Fruit fly (Drosophila melanogaster): Measurements from ENCODE around the gene CG34426.

Gene CG34426

DNA sequence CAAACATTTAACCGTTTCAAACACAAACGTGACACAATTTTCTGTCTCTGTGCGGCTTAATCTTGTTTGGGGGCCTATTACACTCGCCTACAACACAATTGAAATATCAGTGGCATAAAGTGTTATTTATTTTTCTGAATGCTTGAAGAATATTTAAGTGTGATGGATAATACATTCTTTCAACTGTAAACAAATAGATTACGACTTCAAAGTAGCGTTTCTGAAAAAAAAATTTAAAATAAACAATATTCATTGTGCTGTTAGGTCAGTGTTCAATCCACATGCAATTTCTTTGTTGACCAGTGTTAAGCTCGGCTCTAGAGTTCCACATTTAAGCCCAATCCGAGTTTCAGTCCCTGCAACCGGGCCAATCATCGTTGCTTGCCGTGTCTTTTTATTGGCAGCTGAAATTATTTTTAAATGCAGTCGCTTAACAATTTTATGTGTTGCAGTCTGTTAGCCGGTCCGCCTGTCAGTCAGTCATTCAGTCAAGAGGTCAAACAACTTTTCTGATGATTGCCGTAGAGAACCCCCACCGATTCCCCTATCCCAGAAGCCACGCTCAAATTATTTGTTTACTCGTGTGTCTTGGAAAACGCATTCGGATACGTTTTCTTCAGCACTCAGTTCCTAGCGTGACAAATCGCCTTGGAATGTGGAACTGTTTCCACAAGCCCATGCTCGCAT, 29.1 kb upstream of the CG34426 start (continued):
- TF ChIP-seq CG4854 (GFP tag; optimal IDR thresholded peaks at IDR 0.05) (peak; percentile 38), CG3995 (GFP tag; optimal IDR thresholded peaks at IDR 0.05) (no peak), CG30020 (tag; optimal IDR thresholded peaks at IDR 0.05) (no peak), trem (tag; optimal IDR thresholded peaks at IDR 0.05) (peak; percentile 51), Hmr (GFP tag; optimal IDR thresholded peaks at IDR 0.05) (peak; percentile 26), CG8290 (GFP tag; optimal IDR thresholded peaks at IDR 0.05) (peak; percentile 3), CG8290 (tag; optimal IDR thresholded peaks at IDR 0.05) (peak in 1 of 2 experiments; percentile 29), so (GFP tag; IDR thresholded peaks at IDR 0.05) (peak; percentile 82; the same call in 2 of the 3 replicates), mirr (GFP tag; optimal IDR thresholded peaks at IDR 0.05) (no peak), CG14441 (GFP tag; IDR thresholded peaks at IDR 0.05) (peak; percentile 69), Taf1 (GFP tag; IDR thresholded peaks at IDR 0.05) (no peak), Ets97D (GFP tag; optimal IDR thresholded peaks at IDR 0.05) (no peak), lilli (GFP tag; optimal IDR thresholded peaks at IDR 0.05) (peak; percentile 46), ind (GFP tag; optimal IDR thresholded peaks at IDR 0.05) (peak; percentile 55), Sry-β (GFP tag; optimal IDR thresholded peaks at IDR 0.05) (no peak), CG34376 (GFP tag; optimal IDR thresholded peaks at IDR 0.05) (no peak), ase (GFP tag; IDR thresholded peaks at IDR 0.05) (peak; percentile 31; the same call in 2 of the 3 replicates), Nf-YA (GFP tag; IDR thresholded peaks at IDR 0.05) (0 out of 2 replicates have a peak, but pooled peaks have one; percentile 42), zfh1 (GFP tag; IDR thresholded peaks at IDR 0.05) (peak; percentile 54; the same call in 1 of the 3 replicates), CG3838 (GFP tag; optimal IDR thresholded peaks at IDR 0.05) (no peak), zfh2 (GFP tag; optimal IDR thresholded peaks at IDR 0.05) (no peak), CG6689 (GFP tag; IDR thresholded peaks at IDR 0.05) (peak; percentile 78), corto (GFP tag; optimal IDR thresholded peaks at IDR 0.05) (no peak), CG1792 (GFP tag; optimal IDR thresholded peaks at IDR 0.05) (no peak), Spps (tag; optimal IDR thresholded peaks at IDR 0.05) (peak; percentile 80), Rfx (GFP tag; IDR thresholded peaks at IDR 0.05) (0 out of 2 replicates have a peak, but pooled peaks have one; percentile 31), fd64A (GFP tag; optimal IDR thresholded peaks at IDR 0.05) (no peak), Hsf (GFP tag; optimal IDR thresholded peaks at IDR 0.05) (peak; percentile 69), CG1233 (GFP tag; optimal IDR thresholded peaks at IDR 0.05) (peak; percentile 72), dimm (GFP tag; IDR thresholded peaks at IDR 0.05) (0 out of 2 replicates have a peak, but pooled peaks have one; percentile 41), CG5245 (GFP tag; optimal IDR thresholded peaks at IDR 0.05) (peak; percentile 41), btn (GFP tag; optimal IDR thresholded peaks at IDR 0.05) (peak; percentile 41), CG8388 (GFP tag; optimal IDR thresholded peaks at IDR 0.05) (peak; percentile 82), twi (tag; optimal IDR thresholded peaks at IDR 0.05) (peak; percentile 61), slp2 (GFP tag; optimal IDR thresholded peaks at IDR 0.05) (peak; percentile 59), pb (GFP tag; optimal IDR thresholded peaks at IDR 0.05) (no peak), HHEX (GFP tag; optimal IDR thresholded peaks at IDR 0.05) (peak; percentile 8), CG6765 (GFP tag; optimal IDR thresholded peaks at IDR 0.05) (no peak), da (GFP tag; optimal IDR thresholded peaks at IDR 0.05) (no peak), Asciz (GFP tag; optimal IDR thresholded peaks at IDR 0.05) (peak; percentile 77), Dip2 (GFP tag; IDR thresholded peaks at IDR 0.05) (no peak), CG6175 (GFP tag; IDR thresholded peaks at IDR 0.05) (no peak), HmgD (GFP tag; optimal IDR thresholded peaks at IDR 0.05) (no peak), D (optimal IDR thresholded peaks at IDR 0.05) (no peak), D (GFP tag; optimal IDR thresholded peaks at IDR 0.05) (peak; percentile 62), gce (GFP tag; IDR thresholded peaks at IDR 0.05) (0 out of 3 replicates have a peak, but pooled peaks have one; percentile 33), CG4404 (GFP tag; IDR thresholded peaks at IDR 0.05) (no peak), CG9727 (GFP tag; optimal IDR thresholded peaks at IDR 0.05) (peak; percentile 68), Bteb2 (GFP tag; optimal IDR thresholded peaks at IDR 0.05) (peak; percentile 28), Sry-δ (GFP tag; optimal IDR thresholded peaks at IDR 0.05) (no peak), Myb (GFP tag; optimal IDR thresholded peaks at IDR 0.05) (no peak), CG33213 (GFP tag; optimal IDR thresholded peaks at IDR 0.05) (no peak)

Data from whole organism, embryonic.